Worm (Caenorhabditis elegans) whole organism, young adult: ENCODE measurements around the gene F22D3.4.
A peak's percentile ranks its signal among the peaks of the same experiment; 100 is the strongest.

Source experiments
- B0019.2 ChIP-seq: fragments of 200-800 bp; sonication (Bioruptor generic); conservative IDR thresholded peaks from 2 replicates; pipeline ENCODE4 v1.3.6; 2022; ENCODE audit warnings: missing genetic modification reagents, missing genetic modification characterization, missing compliant biosample characterization
- B0336.3 ChIP-seq: fragments of 200-800 bp; sonication (Bioruptor generic); IDR thresholded peaks from 2 replicates; pipeline ENCODE4 v1.3.6; 2022; ENCODE audit warnings: missing genetic modification characterization, missing compliant biosample characterization
- C17E4.6 ChIP-seq: fragments of 200-800 bp; sonication (Bioruptor generic); IDR thresholded peaks from 2 replicates; pipeline ENCODE4 v1.3.6; 2022; ENCODE audit warnings: missing genetic modification reagents, missing genetic modification characterization, missing compliant biosample characterization
- D2030.7 ChIP-seq: fragments of 200-800 bp; sonication (Bioruptor generic); IDR thresholded peaks from 2 replicates; pipeline ENCODE4 v1.3.6; 2022; ENCODE audit warnings: missing genetic modification reagents, missing genetic modification characterization, missing compliant biosample characterization
- F33H1.4 ChIP-seq: fragments of 200-800 bp; sonication (Bioruptor generic); IDR thresholded peaks from 2 replicates; pipeline ENCODE4 v1.3.6; 2022; ENCODE audit warnings: missing genetic modification reagents, missing genetic modification characterization, missing compliant biosample characterization
- F39B2.1 ChIP-seq: fragments of 200-800 bp; sonication (Bioruptor generic); IDR thresholded peaks from 2 replicates; pipeline ENCODE4 v1.3.6; 2022; ENCODE audit warnings: missing genetic modification reagents, missing genetic modification characterization, missing compliant biosample characterization
- F52B5.7 ChIP-seq: sonication (generic microtip); optimal IDR thresholded peaks from 2 replicates; lab custom pipeline; 2016; ENCODE audit warnings: mild to moderate bottlenecking, missing genetic modification characterization, missing compliant biosample characterization
- K11D2.4 ChIP-seq: fragments of 200-800 bp; sonication (Bioruptor generic); IDR thresholded peaks from 2 replicates; pipeline ENCODE4 v1.3.6; 2022; ENCODE audit warnings: missing genetic modification reagents, missing genetic modification characterization, missing compliant biosample characterization
- K12H6.12 ChIP-seq: fragments of 200-800 bp; sonication (Bioruptor generic); optimal IDR thresholded peaks from 2 replicates; lab custom pipeline; 2018; ENCODE audit warnings: mild to moderate bottlenecking, missing genetic modification characterization, missing compliant biosample characterization
- Y67H2A.10 ChIP-seq: fragments of 200-800 bp; sonication (Bioruptor generic); conservative IDR thresholded peaks from 2 replicates; pipeline ENCODE4 v1.3.6; 2022; ENCODE audit warnings: missing genetic modification reagents, missing genetic modification characterization, missing compliant biosample characterization
- ZK185.1 ChIP-seq: sonication (generic microtip); optimal IDR thresholded peaks from 2 replicates; lab custom pipeline; 2016; ENCODE audit warnings: mild to moderate bottlenecking, missing genetic modification characterization, missing compliant biosample characterization; ENCODE audit not compliant: poor library complexity, severe bottlenecking
- akir-1 ChIP-seq: fragments of 200-800 bp; sonication (Bioruptor generic); optimal IDR thresholded peaks from 2 replicates; lab custom pipeline; 2018; ENCODE audit warnings: mild to moderate bottlenecking, missing genetic modification characterization, moderate library complexity, missing compliant biosample characterization
- attf-3 ChIP-seq: fragments of 200-800 bp; sonication (Bioruptor generic); conservative IDR thresholded peaks from 2 replicates; pipeline ENCODE4 v1.3.6; 2022; ENCODE audit warnings: missing genetic modification reagents, missing genetic modification characterization, missing compliant biosample characterization
- attf-5 ChIP-seq: fragments of 200-800 bp; sonication (Bioruptor generic); optimal IDR thresholded peaks from 2 replicates; lab custom pipeline; 2018; ENCODE audit warnings: mild to moderate bottlenecking, missing genetic modification characterization, missing compliant biosample characterization
- attf-6 ChIP-seq: fragments of 200-800 bp; sonication (Bioruptor generic); IDR thresholded peaks from 2 replicates; pipeline ENCODE4 v1.3.6; 2022; ENCODE audit warnings: missing genetic modification reagents, missing genetic modification characterization, missing compliant biosample characterization
- ccch-3 ChIP-seq: fragments of 200-800 bp; sonication (Bioruptor generic); optimal IDR thresholded peaks from 2 replicates; lab custom pipeline; 2018; ENCODE audit warnings: mild to moderate bottlenecking, missing genetic modification characterization, missing compliant biosample characterization
- cebp-2 ChIP-seq: fragments of 200-800 bp; sonication (Bioruptor generic); IDR thresholded peaks from 2 replicates; pipeline ENCODE4 v1.3.6; 2022; ENCODE audit warnings: missing genetic modification characterization, missing compliant biosample characterization
- ceh-100 ChIP-seq: fragments of 200-800 bp; sonication (Bioruptor generic); IDR thresholded peaks from 2 replicates; pipeline ENCODE4 v1.3.6; 2022; ENCODE audit warnings: missing genetic modification reagents, missing genetic modification characterization, missing compliant biosample characterization
- ceh-27 ChIP-seq: fragments of 200-800 bp; sonication (Bioruptor generic); optimal IDR thresholded peaks from 2 replicates; lab custom pipeline; 2018; ENCODE audit warnings: mild to moderate bottlenecking, missing genetic modification characterization, moderate library complexity, missing compliant biosample characterization
- ekl-4 ChIP-seq: fragments of 200-800 bp; sonication (Bioruptor generic); IDR thresholded peaks from 2 replicates; pipeline ENCODE4 v1.3.6; 2022; ENCODE audit warnings: missing genetic modification reagents, missing genetic modification characterization, missing compliant biosample characterization
- gei-17 ChIP-seq: fragments of 200-800 bp; sonication (Bioruptor generic); optimal IDR thresholded peaks from 2 replicates; lab custom pipeline; 2018; ENCODE audit warnings: mild to moderate bottlenecking, missing genetic modification characterization, missing compliant biosample characterization
- him-1 ChIP-seq: sonication (generic microtip); optimal IDR thresholded peaks from 2 replicates; lab custom pipeline; 2016; ENCODE audit warnings: missing genotype, missing genetic modification reagents, missing genetic modification characterization, missing compliant biosample characterization
- hmg-1.2 ChIP-seq: fragments of 200-800 bp; sonication (Bioruptor generic); IDR thresholded peaks from 2 replicates; pipeline ENCODE4 v1.3.6; 2022; ENCODE audit warnings: missing genetic modification reagents, missing genetic modification characterization, missing compliant biosample characterization
- hmg-20 ChIP-seq: fragments of 200-800 bp; sonication (Bioruptor generic); IDR thresholded peaks from 2 replicates; pipeline ENCODE4 v1.3.6; 2022; ENCODE audit warnings: missing genetic modification reagents, missing genetic modification characterization, missing compliant biosample characterization
- lag-1 ChIP-seq: fragments of 200-800 bp; sonication (Bioruptor generic); IDR thresholded peaks from 2 replicates; pipeline ENCODE4 v1.3.6; 2022; ENCODE audit warnings: missing genetic modification reagents, missing genetic modification characterization, missing compliant biosample characterization
- let-526 ChIP-seq: fragments of 200-800 bp; sonication (Bioruptor generic); IDR thresholded peaks from 2 replicates; pipeline ENCODE4 v1.3.6; 2022; ENCODE audit warnings: missing genetic modification reagents, missing genetic modification characterization, missing compliant biosample characterization
- let-607 ChIP-seq, 2 experiments: fragments of 200-800 bp in 1 of 2; sonication (Bioruptor generic) in 1 of 2; sonication (generic microtip) in 1 of 2; optimal IDR thresholded peaks; 2 replicates each; lab custom pipeline; 2016 to 2018; ENCODE audit warnings: mild to moderate bottlenecking in 2 of 2, missing compliant biosample characterization in 2 of 2, missing genetic modification characterization in 2 of 2, moderate library complexity in 2 of 2, missing genotype in 1 of 2
- lin-35 ChIP-seq, 3 experiments: fragments of 150-350 bp in 2 of 3; sonication (generic microtip) in 1 of 3; optimal IDR thresholded peaks; 2 replicates each; lab custom pipeline; 2014 to 2018; ENCODE audit warnings: missing biosample characterization in 3 of 3, missing genetic modification characterization in 3 of 3, missing genetic modification reagents in 3 of 3
- lir-1 ChIP-seq: fragments of 200-800 bp; sonication (Bioruptor generic); conservative IDR thresholded peaks from 2 replicates; pipeline ENCODE4 v1.3.6; 2022; ENCODE audit warnings: missing genetic modification reagents, missing genetic modification characterization, missing compliant biosample characterization
- lsl-1 ChIP-seq: fragments of 200-800 bp; sonication (Bioruptor generic); optimal IDR thresholded peaks from 2 replicates; lab custom pipeline; 2018; ENCODE audit warnings: mild to moderate bottlenecking, missing genetic modification characterization, moderate library complexity, missing compliant biosample characterization
- madf-10 ChIP-seq: sonication (generic microtip); optimal IDR thresholded peaks from 2 replicates; lab custom pipeline; 2016; ENCODE audit warnings: mild to moderate bottlenecking, missing genetic modification characterization, missing compliant biosample characterization
- madf-6 ChIP-seq: fragments of 200-800 bp; sonication (Bioruptor generic); IDR thresholded peaks from 2 replicates; pipeline ENCODE4 v1.3.6; 2022; ENCODE audit warnings: missing genetic modification reagents, missing genetic modification characterization, missing compliant biosample characterization
- mcd-1 ChIP-seq: fragments of 200-800 bp; sonication (Bioruptor generic); IDR thresholded peaks from 2 replicates; pipeline ENCODE4 v1.3.6; 2022; ENCODE audit warnings: missing genetic modification reagents, missing genetic modification characterization, missing compliant biosample characterization
- mel-28 ChIP-seq: sonication (generic microtip); optimal IDR thresholded peaks from 2 replicates; lab custom pipeline; 2016; ENCODE audit warnings: borderline replicate concordance, mild to moderate bottlenecking, missing genetic modification characterization, missing compliant biosample characterization
- nfya-1 ChIP-seq: sonication (generic microtip); optimal IDR thresholded peaks from 2 replicates; lab custom pipeline; 2017; ENCODE audit warnings: antibody characterized with exemption, missing compliant biosample characterization, missing genetic modification characterization, borderline replicate concordance; ENCODE audit not compliant: insufficient read depth
- nfyb-1 ChIP-seq: fragments of 200-800 bp; sonication (Bioruptor generic); IDR thresholded peaks from 2 replicates; pipeline ENCODE4 v1.3.6; 2022; ENCODE audit warnings: missing genetic modification reagents, missing genetic modification characterization, missing compliant biosample characterization
- pha-4 ChIP-seq: fragments of 150-350 bp; sonication (generic microtip); optimal IDR thresholded peaks from 2 replicates; lab custom pipeline; 2014; ENCODE audit warnings: missing biosample characterization, missing genetic modification reagents, missing genetic modification characterization
- rcor-1 ChIP-seq: fragments of 200-800 bp; sonication (Bioruptor generic); IDR thresholded peaks from 2 replicates; pipeline ENCODE4 v1.3.6; 2022; ENCODE audit warnings: missing genetic modification reagents, missing genetic modification characterization, missing compliant biosample characterization
- repo-1 ChIP-seq: sonication (generic microtip); optimal IDR thresholded peaks from 2 replicates; lab custom pipeline; 2017; ENCODE audit warnings: mild to moderate bottlenecking, missing genetic modification characterization, missing compliant biosample characterization
- sdz-38 ChIP-seq: sonication (generic microtip); optimal IDR thresholded peaks from 2 replicates; lab custom pipeline; 2016; ENCODE audit warnings: missing genotype, missing genetic modification characterization, missing compliant biosample characterization
- sea-2 ChIP-seq: fragments of 200-800 bp; sonication (Bioruptor generic); IDR thresholded peaks from 2 replicates; pipeline ENCODE4 v1.3.6; 2022; ENCODE audit warnings: missing genetic modification characterization, missing compliant biosample characterization
- snpc-1.1 ChIP-seq: sonication (generic microtip); optimal IDR thresholded peaks from 2 replicates; lab custom pipeline; 2017; ENCODE audit warnings: missing genetic modification characterization, mild to moderate bottlenecking, missing compliant biosample characterization, antibody characterized with exemption, moderate library complexity, missing genotype, missing genetic modification reagents; ENCODE audit not compliant: insufficient read depth
- snpc-4 ChIP-seq, 5 experiments: fragments of 150-350 bp in 1 of 5; sonication (generic microtip) in 4 of 5; optimal IDR thresholded peaks; 2 replicates each; lab custom pipeline; 2014 to 2018; ENCODE audit warnings: missing genetic modification characterization in 5 of 5, missing biosample characterization in 3 of 5, antibody characterized with exemption in 2 of 5, mild to moderate bottlenecking in 2 of 5, missing compliant biosample characterization in 2 of 5, missing genotype in 2 of 5, moderate library complexity in 2 of 5, missing genetic modification reagents in 1 of 5
- xnd-1 ChIP-seq: sonication (generic microtip); optimal IDR thresholded peaks from 2 replicates; lab custom pipeline; 2016; ENCODE audit warnings: missing genotype, missing genetic modification reagents, missing genetic modification characterization, missing compliant biosample characterization
- ztf-26 ChIP-seq: sonication (generic microtip); optimal IDR thresholded peaks from 2 replicates; lab custom pipeline; 2017; ENCODE audit warnings: missing genetic modification characterization, missing compliant biosample characterization
- ztf-28 ChIP-seq: fragments of 200-800 bp; sonication (Bioruptor generic); IDR thresholded peaks from 2 replicates; pipeline ENCODE4 v1.3.6; 2022; ENCODE audit warnings: missing genetic modification reagents, missing genetic modification characterization, missing compliant biosample characterization
- ztf-3 ChIP-seq: fragments of 200-800 bp; sonication (Bioruptor generic); optimal IDR thresholded peaks from 2 replicates; lab custom pipeline; 2018; ENCODE audit warnings: mild to moderate bottlenecking, missing genetic modification characterization, missing compliant biosample characterization

F22D3.4 gene

DNA sequence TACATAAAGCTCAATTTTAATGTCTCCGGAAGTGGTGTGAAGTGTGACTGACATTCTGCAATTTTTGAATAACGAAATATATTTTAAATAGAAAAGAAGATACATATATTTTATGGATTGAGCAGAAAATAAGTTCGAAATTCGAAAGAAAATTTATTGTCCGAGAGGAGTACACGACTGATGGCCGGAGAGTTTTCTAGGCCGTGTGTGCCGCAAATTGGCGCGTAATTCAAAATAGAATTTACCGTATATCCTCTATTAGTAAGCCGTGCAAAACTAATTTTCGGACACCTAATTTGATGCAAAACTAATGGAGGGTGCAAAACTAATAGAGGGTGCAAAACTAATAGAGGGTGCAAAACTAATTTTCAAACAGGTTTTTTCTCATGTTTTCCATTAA lies 14.1 kb downstream of the F22D3.4 start, which contains the start of gene cyn-10:
TSS of gene cyn-10 (minus strand) at position 57 of the 400 bp plus-strand sequence.
- TF ChIP-seq lag-1 (GFP tag; lab: Robert Waterston, UW): 0 out of 2 replicates have a peak, but pooled peaks have one; percentile 51
- no peak for TF ChIP-seq madf-6 (GFP tag; lab: Robert Waterston, UW)
- TF ChIP-seq rcor-1 (GFP tag; lab: Robert Waterston, UW): peak; percentile 72
- peak; percentile 92 for TF ChIP-seq ZK185.1 (tag; lab: Kevin White, UChicago)
- TF ChIP-seq hmg-20 (GFP tag; lab: Robert Waterston, UW): peak; percentile 79; the same call in 1 of the 2 replicates
- peak; percentile 11 for TF ChIP-seq madf-10 (tag; lab: Kevin White, UChicago)
- TF ChIP-seq F52B5.7 (tag; lab: Kevin White, UChicago): no peak
- TF ChIP-seq K11D2.4 (GFP tag; lab: Robert Waterston, UW): peak; percentile 60; the same call in 1 of the 2 replicates
- TF ChIP-seq attf-3 (GFP tag; lab: Robert Waterston, UW): peak; percentile 51; the same call in 1 of the 2 replicates
- TF ChIP-seq K12H6.12 (tag; lab: Kevin White, UChicago): peak; percentile 31
- no peak for TF ChIP-seq ztf-26
- no peak for TF ChIP-seq sea-2 (GFP tag; lab: Robert Waterston, UW)
- no peak for TF ChIP-seq attf-5 (GFP tag; lab: Kevin White, UChicago)
- TF ChIP-seq D2030.7 (GFP tag; lab: Robert Waterston, UW): no peak
- TF ChIP-seq lin-35 (GFP tag; optimal IDR thresholded peaks at IDR 0.05; lab: Kevin White, UChicago): peak in 2 of 3 experiments; percentile 42 to 94
- TF ChIP-seq cebp-2 (GFP tag; lab: Robert Waterston, UW): 0 out of 2 replicates have a peak, but pooled peaks have one; percentile 21
- no peak for TF ChIP-seq repo-1
- no peak; the same call in 1 of the 2 replicates for TF ChIP-seq C17E4.6 (GFP tag; lab: Robert Waterston, UW)
- no peak for TF ChIP-seq hmg-1.2 (GFP tag; lab: Robert Waterston, UW)
- peak; percentile 85 for TF ChIP-seq ceh-27 (GFP tag; lab: Kevin White, UChicago)
- no peak for TF ChIP-seq ztf-28 (GFP tag; lab: Robert Waterston, UW)
- peak; percentile 39 for TF ChIP-seq xnd-1 (tag; lab: Kevin White, UChicago)
- peak; percentile 86; the same call in 1 of the 2 replicates for TF ChIP-seq let-526 (GFP tag; lab: Robert Waterston, UW)
- peak in 1 of 2 experiments; percentile 57 for TF ChIP-seq let-607 (tag; optimal IDR thresholded peaks at IDR 0.05; lab: Kevin White, UChicago)
- TF ChIP-seq mcd-1 (GFP tag; lab: Robert Waterston, UW): peak; percentile 84
- peak; percentile 65; the same call in 1 of the 2 replicates for TF ChIP-seq nfyb-1 (GFP tag; lab: Robert Waterston, UW)
- TF ChIP-seq B0019.2 (GFP tag; lab: Robert Waterston, UW): peak; percentile 68; the same call in 1 of the 2 replicates
- TF ChIP-seq nfya-1: no peak
- no peak for TF ChIP-seq B0336.3 (GFP tag; lab: Robert Waterston, UW)
- TF ChIP-seq Y67H2A.10: peak; percentile 55; the same call in 1 of the 2 replicates
- TF ChIP-seq ceh-100 (GFP tag; lab: Robert Waterston, UW): peak; percentile 74
- TF ChIP-seq attf-6 (GFP tag; lab: Robert Waterston, UW): no peak
- peak; percentile 83 for TF ChIP-seq lir-1 (GFP tag; lab: Robert Waterston, UW)
- no peak for TF ChIP-seq sdz-38 (tag; lab: Kevin White, UChicago)
- no peak for TF ChIP-seq ztf-3 (GFP tag; lab: Kevin White, UChicago)
- no peak for TF ChIP-seq gei-17 (GFP tag; lab: Kevin White, UChicago)
- TF ChIP-seq F39B2.1 (GFP tag; lab: Robert Waterston, UW): 0 out of 2 replicates have a peak, but pooled peaks have one; percentile 53
- peak; percentile 73 for TF ChIP-seq him-1
- no peak for TF ChIP-seq snpc-1.1 (tag; lab: Kevin White, UChicago)
- peak; percentile 38 for TF ChIP-seq lsl-1 (GFP tag; lab: Kevin White, UChicago)
- TF ChIP-seq mel-28: no peak
- TF ChIP-seq ekl-4 (GFP tag; lab: Robert Waterston, UW): peak; percentile 78
- TF ChIP-seq pha-4: no peak
- peak; percentile 69 for TF ChIP-seq ccch-3 (GFP tag; lab: Kevin White, UChicago)
- TF ChIP-seq F33H1.4 (GFP tag; lab: Robert Waterston, UW): peak; percentile 58
- TF ChIP-seq akir-1 (GFP tag; lab: Kevin White, UChicago): peak; percentile 20
- TF ChIP-seq snpc-4 (GFP tag; optimal IDR thresholded peaks at IDR 0.05; lab: Kevin White, UChicago): no peak
- peak in 1 of 4 experiments; percentile 4 for TF ChIP-seq snpc-4 (tag; optimal IDR thresholded peaks at IDR 0.05; lab: Kevin White, UChicago)
